Worm (Caenorhabditis elegans): ENCODE results near the gene ZC196.5.

Gene ZC196.5

DNA sequence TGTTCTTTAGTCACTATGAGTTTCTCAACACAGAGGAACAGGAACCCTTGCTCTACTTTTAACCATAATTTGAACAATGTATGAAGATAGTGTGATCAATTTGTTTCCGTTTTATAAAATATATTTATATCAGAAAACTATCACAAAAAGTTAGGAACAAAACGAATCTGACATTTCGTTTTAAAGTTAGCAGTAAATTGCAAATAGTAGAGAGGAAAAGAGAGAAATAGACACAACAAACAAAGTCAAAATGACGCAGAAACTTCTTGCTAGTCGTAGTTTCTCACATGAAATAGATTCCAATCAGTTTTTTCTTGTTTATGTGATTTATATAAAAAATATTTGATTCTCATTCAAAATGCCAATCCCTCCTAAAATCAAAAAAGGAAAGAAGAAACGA is at the start of gene ZC196.5:
Gene ZC196.5, plus strand, starts transcription at position 301 of the 400 bp plus-strand sequence.
- no peak for TF ChIP-seq snpc-4 (tag; optimal IDR thresholded peaks at IDR 0.05)
- TF ChIP-seq mep-1 (tag; optimal IDR thresholded peaks at IDR 0.05): no peak
- no peak for TF ChIP-seq nhr-12 (tag; optimal IDR thresholded peaks at IDR 0.05)
- TF ChIP-seq lin-13 (tag; optimal IDR thresholded peaks at IDR 0.05): no peak
- no peak for TF ChIP-seq cnd-1 (tag; optimal IDR thresholded peaks at IDR 0.05)
- no peak for TF ChIP-seq ces-1 (GFP tag; optimal IDR thresholded peaks at IDR 0.05)
- no peak for TF ChIP-seq M03D4.4 (tag; optimal IDR thresholded peaks at IDR 0.05)
- TF ChIP-seq lin-32 (GFP tag; optimal IDR thresholded peaks at IDR 0.05): no peak
- TF ChIP-seq ceh-83 (GFP tag; optimal IDR thresholded peaks at IDR 0.05): no peak
- no peak for TF ChIP-seq elt-3 (tag; optimal IDR thresholded peaks at IDR 0.05)
- TF ChIP-seq nhr-76 (tag; optimal IDR thresholded peaks at IDR 0.05): no peak
- no peak for TF ChIP-seq unc-39 (tag; optimal IDR thresholded peaks at IDR 0.05)
- no peak for TF ChIP-seq ham-2 (GFP tag; optimal IDR thresholded peaks at IDR 0.05)
- TF ChIP-seq nhr-2 (tag; optimal IDR thresholded peaks at IDR 0.05): no peak
- TF ChIP-seq unc-62 (GFP tag; optimal IDR thresholded peaks at IDR 0.05): no peak
- TF ChIP-seq nhr-237 (tag; optimal IDR thresholded peaks at IDR 0.05): no peak
- TF ChIP-seq hlh-1 (tag; optimal IDR thresholded peaks at IDR 0.05): no peak
- no peak for TF ChIP-seq ztf-11 (tag; optimal IDR thresholded peaks at IDR 0.05)
- no peak for TF ChIP-seq bed-3 (GFP tag; optimal IDR thresholded peaks at IDR 0.05)
- no peak for TF ChIP-seq blmp-1 (tag; optimal IDR thresholded peaks at IDR 0.05)

DNA sequence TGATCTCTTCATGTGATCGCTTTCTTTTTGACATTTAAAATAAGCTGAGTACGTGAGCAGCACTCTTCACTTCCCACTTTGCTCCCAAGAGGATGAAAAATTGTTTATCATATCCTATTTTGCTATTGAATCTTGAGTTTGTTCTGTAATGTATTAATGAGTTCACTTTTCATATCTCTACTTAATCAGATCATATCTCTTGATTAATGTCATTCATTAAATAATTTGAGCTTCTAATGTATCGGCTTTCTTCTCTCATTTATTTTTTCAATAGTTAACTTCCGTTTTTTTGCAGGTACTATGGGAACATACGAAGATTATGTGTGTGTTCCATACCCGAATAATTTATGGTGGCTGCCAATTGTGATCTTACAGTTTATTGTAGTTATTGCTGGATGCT is 48.1 kb upstream of the ZC196.5 start, which contains the start of gene ZC190.2:
Gene ZC190.2, plus strand, starts transcription at position 301 of the 400 bp plus-strand sequence.
- TF ChIP-seq sem-2 (GFP tag; optimal IDR thresholded peaks at IDR 0.05): no peak
- no peak for TF ChIP-seq ceh-43 (GFP tag; optimal IDR thresholded peaks at IDR 0.05)

DNA sequence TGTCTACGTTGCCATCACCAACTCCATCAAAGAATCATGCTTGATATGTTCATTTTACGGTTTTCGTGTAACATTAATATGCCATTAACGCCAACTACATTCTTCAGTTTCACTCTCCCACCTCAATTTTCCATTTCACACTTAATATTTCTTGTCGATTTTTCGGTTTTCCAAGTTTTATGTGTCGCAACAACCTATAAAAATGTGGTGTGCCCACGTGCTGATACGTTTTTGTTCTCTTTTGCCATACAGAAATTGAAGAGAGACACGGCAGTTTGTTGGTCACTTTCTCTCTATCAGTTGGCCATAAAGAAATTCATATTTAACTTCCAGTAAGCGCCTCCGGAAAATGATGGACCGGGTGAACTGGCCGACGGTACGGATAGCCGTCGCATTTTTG is 46.5 kb upstream of the ZC196.5 start, which contains the start of gene cln-3.3:
Gene cln-3.3, plus strand, starts transcription at position 334 of the 400 bp plus-strand sequence.
- no peak for TF ChIP-seq bed-3 (GFP tag; optimal IDR thresholded peaks at IDR 0.05)
- TF ChIP-seq cnd-1 (tag; optimal IDR thresholded peaks at IDR 0.05): no peak
- TF ChIP-seq tbx-8 (GFP tag; optimal IDR thresholded peaks at IDR 0.05): no peak
- no peak for TF ChIP-seq ztf-11 (tag; optimal IDR thresholded peaks at IDR 0.05)
- TF ChIP-seq ces-1 (GFP tag; optimal IDR thresholded peaks at IDR 0.05): no peak
- no peak for TF ChIP-seq mls-2 (tag; optimal IDR thresholded peaks at IDR 0.05)
- no peak for TF ChIP-seq flh-1 (GFP tag; optimal IDR thresholded peaks at IDR 0.05)
- TF ChIP-seq lsy-2 (tag; optimal IDR thresholded peaks at IDR 0.05): no peak
- no peak for TF ChIP-seq elt-1 (tag; optimal IDR thresholded peaks at IDR 0.05; ENCODE audit: borderline replicate concordance, insufficient read depth)

DNA sequence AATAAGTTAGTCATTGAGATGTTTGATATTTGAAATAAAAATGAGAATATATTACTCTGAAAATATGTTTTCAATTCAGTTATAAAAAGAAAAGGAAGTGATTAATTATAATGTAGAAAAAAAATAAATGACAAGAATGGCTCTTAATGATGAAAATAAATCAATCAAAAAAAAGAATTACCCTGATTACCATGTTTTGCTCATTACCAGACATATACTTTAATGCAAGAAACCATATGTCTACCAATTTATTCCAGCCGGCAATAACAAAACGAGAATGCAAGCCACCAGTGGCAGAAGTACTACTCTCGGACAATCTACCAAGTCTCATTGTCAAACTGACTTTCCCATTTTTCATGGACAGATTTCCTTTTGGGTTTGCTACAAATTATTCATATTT is 45.4 kb upstream of the ZC196.5 start:
- TF ChIP-seq cnd-1 (tag; optimal IDR thresholded peaks at IDR 0.05): no peak

DNA sequence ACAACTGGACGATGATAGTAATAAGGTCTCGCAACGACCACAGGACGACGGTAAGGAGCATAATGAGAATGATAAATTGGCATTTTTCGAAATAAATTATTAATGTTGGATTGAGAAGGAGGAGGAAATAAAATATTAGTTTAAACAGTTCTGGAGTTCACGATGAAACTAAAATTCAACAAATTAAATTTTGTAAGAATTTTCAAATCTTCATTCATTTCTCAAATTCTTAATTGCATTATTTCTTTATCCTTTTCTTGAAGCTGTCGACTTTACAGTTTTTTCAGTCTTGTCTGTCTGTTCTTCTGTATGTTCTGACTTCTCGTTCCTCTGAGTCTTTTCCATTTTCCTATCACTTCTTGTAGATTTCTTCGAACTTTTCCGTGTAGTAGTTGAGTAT is 42.4 kb upstream of the ZC196.5 start, which contains the start of gene ZC190.7:
Gene ZC190.7, minus strand, starts transcription at position 101 of the 400 bp plus-strand sequence.
- no peak for TF ChIP-seq ztf-11 (tag; optimal IDR thresholded peaks at IDR 0.05)
- TF ChIP-seq lin-13 (tag; optimal IDR thresholded peaks at IDR 0.05): no peak
- no peak for TF ChIP-seq bed-3 (GFP tag; optimal IDR thresholded peaks at IDR 0.05)
- no peak for TF ChIP-seq snpc-4 (tag; optimal IDR thresholded peaks at IDR 0.05)
- no peak for TF ChIP-seq zip-8 (tag; optimal IDR thresholded peaks at IDR 0.05)
- no peak for TF ChIP-seq unc-39 (tag; optimal IDR thresholded peaks at IDR 0.05)
- no peak for TF ChIP-seq ces-1 (GFP tag; optimal IDR thresholded peaks at IDR 0.05)
- no peak for TF ChIP-seq M03D4.4 (tag; optimal IDR thresholded peaks at IDR 0.05)
- TF ChIP-seq nhr-2 (tag; optimal IDR thresholded peaks at IDR 0.05): no peak
- TF ChIP-seq ham-2 (GFP tag; optimal IDR thresholded peaks at IDR 0.05): no peak
- no peak for TF ChIP-seq unc-120 (tag; optimal IDR thresholded peaks at IDR 0.05; ENCODE audit: poor library complexity, severe bottlenecking)
- no peak for TF ChIP-seq nhr-237 (tag; optimal IDR thresholded peaks at IDR 0.05)
- TF ChIP-seq blmp-1 (tag; optimal IDR thresholded peaks at IDR 0.05): no peak
- no peak for TF ChIP-seq pha-4 (tag; optimal IDR thresholded peaks at IDR 0.05)
- TF ChIP-seq hlh-1 (tag; optimal IDR thresholded peaks at IDR 0.05): no peak
- no peak for TF ChIP-seq tbx-8 (GFP tag; optimal IDR thresholded peaks at IDR 0.05)
- TF ChIP-seq ceh-43 (GFP tag; optimal IDR thresholded peaks at IDR 0.05): no peak

DNA sequence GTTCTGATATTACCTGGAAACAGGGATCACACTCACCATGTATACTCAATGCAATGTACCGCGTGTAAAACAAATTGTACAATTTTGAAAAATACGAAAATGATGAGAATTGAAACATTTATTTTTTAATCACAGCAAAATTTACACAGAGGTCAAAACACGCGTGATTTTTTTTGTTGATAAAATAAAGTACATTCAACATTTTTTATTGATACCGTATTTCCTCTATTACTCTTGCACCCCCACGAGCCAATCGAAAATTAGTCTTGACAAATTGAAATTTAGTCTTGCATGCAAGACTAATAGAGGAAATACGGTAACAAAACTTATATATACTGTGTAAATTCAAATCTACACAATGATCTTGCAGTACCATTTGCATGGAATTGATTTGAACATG is 41.5 kb upstream of the ZC196.5 start, which contains the start of gene ZC190.8:
Gene ZC190.8, minus strand, starts transcription at position 101 of the 400 bp plus-strand sequence.
- TF ChIP-seq unc-62 (GFP tag; optimal IDR thresholded peaks at IDR 0.05) (no peak), ces-1 (GFP tag; optimal IDR thresholded peaks at IDR 0.05) (no peak), drap-1 (GFP tag; optimal IDR thresholded peaks at IDR 0.05) (no peak)

Data from whole organism, mixed stage, embryonic.